Fruit fly (Drosophila melanogaster) whole organism, embryonic: Measurements from ENCODE around the gene CG9288.
A peak's percentile ranks its signal among the peaks of the same experiment; 100 is the strongest.

ENCODE experiments used
- Atf3 ChIP-seq: fragments of 200-800 bp; sonication (Bioruptor generic); optimal IDR thresholded peaks from 3 replicates; lab custom pipeline; 2016; ENCODE audit warnings: missing biosample characterization, missing genetic modification characterization
- B-H1 ChIP-seq: fragments of 200-800 bp; sonication (Bioruptor generic); IDR thresholded peaks from 3 replicates; pipeline ENCODE4 v1.3.6; 2022; ENCODE audit warnings: missing biosample characterization, missing genetic modification characterization
- CG10274 ChIP-seq: fragments of 200-800 bp; sonication (Bioruptor generic); optimal IDR thresholded peaks from 3 replicates; lab custom pipeline; 2017; ENCODE audit warnings: missing biosample characterization, mild to moderate bottlenecking, missing genetic modification characterization
- CG10979 ChIP-seq: fragments of 200-800 bp; sonication (Bioruptor generic); optimal IDR thresholded peaks from 2 replicates; lab custom pipeline; 2018; ENCODE audit warnings: missing biosample characterization, mild to moderate bottlenecking, missing genetic modification characterization, moderate library complexity
- CG14014 ChIP-seq: fragments of 200-800 bp; sonication (Bioruptor generic); IDR thresholded peaks from 2 replicates; pipeline ENCODE4 v1.3.6; 2022; ENCODE audit warnings: missing biosample characterization, missing genetic modification characterization
- CG15073 ChIP-seq: fragments of 200-800 bp; sonication (Bioruptor generic); optimal IDR thresholded peaks from 2 replicates; lab custom pipeline; 2016; ENCODE audit warnings: missing biosample characterization, missing genetic modification characterization
- CG15479 ChIP-seq: fragments of 200-800 bp; sonication (Bioruptor generic); optimal IDR thresholded peaks from 3 replicates; lab custom pipeline; 2019; ENCODE audit warnings: missing biosample characterization, mild to moderate bottlenecking, missing genetic modification characterization, moderate library complexity
- CG17361 ChIP-seq: fragments of 200-800 bp; sonication (Bioruptor generic); IDR thresholded peaks from 3 replicates; pipeline ENCODE4 v1.3.6; 2022; ENCODE audit warnings: missing biosample characterization, missing genetic modification characterization
- CG2129 ChIP-seq: fragments of 200-800 bp; sonication (Bioruptor generic); IDR thresholded peaks from 2 replicates; pipeline ENCODE4 v1.3.6; 2022; ENCODE audit warnings: missing biosample characterization, missing genetic modification characterization; ENCODE audit not compliant: partially characterized antibody
- CG3163 ChIP-seq: fragments of 200-800 bp; sonication (Bioruptor generic); optimal IDR thresholded peaks from 3 replicates; lab custom pipeline; 2016; ENCODE audit warnings: missing biosample characterization, missing genetic modification characterization
- CG4328 ChIP-seq: fragments of 200-800 bp; sonication (Bioruptor generic); optimal IDR thresholded peaks from 3 replicates; lab custom pipeline; 2017; ENCODE audit warnings: missing biosample characterization, missing genetic modification reagents, missing genetic modification characterization
- CG6254 ChIP-seq: fragments of 200-800 bp; sonication (Bioruptor generic); optimal IDR thresholded peaks from 3 replicates; lab custom pipeline; 2017; ENCODE audit warnings: mild to moderate bottlenecking, missing biosample characterization, missing genetic modification reagents, missing genetic modification characterization
- CG6813 ChIP-seq: fragments of 200-800 bp; sonication (Bioruptor generic); optimal IDR thresholded peaks from 2 replicates; lab custom pipeline; 2017; ENCODE audit warnings: missing biosample characterization, missing genetic modification characterization, mild to moderate bottlenecking, moderate library complexity, missing genetic modification reagents
- CG8388 ChIP-seq: fragments of 200-800 bp; sonication (Bioruptor generic); optimal IDR thresholded peaks from 2 replicates; lab custom pipeline; 2019; ENCODE audit warnings: missing biosample characterization, mild to moderate bottlenecking, missing genetic modification characterization, moderate library complexity
- CG8765 ChIP-seq: fragments of 200-800 bp; sonication (Bioruptor generic); IDR thresholded peaks from 2 replicates; pipeline ENCODE4 v1.3.6; 2022; ENCODE audit warnings: missing biosample characterization, missing genetic modification characterization
- Dp ChIP-seq: fragments of 200-800 bp; sonication (Bioruptor generic); optimal IDR thresholded peaks from 2 replicates; lab custom pipeline; 2018; ENCODE audit warnings: missing biosample characterization, mild to moderate bottlenecking, missing genetic modification characterization, moderate library complexity
- Dref ChIP-seq: fragments of 200-800 bp; sonication (Bioruptor generic); IDR thresholded peaks from 2 replicates; pipeline ENCODE4 v1.3.6; 2022; ENCODE audit warnings: missing biosample characterization, missing genetic modification characterization
- ERR ChIP-seq: fragments of 200-800 bp; sonication (Bioruptor generic); optimal IDR thresholded peaks from 2 replicates; lab custom pipeline; 2016; ENCODE audit warnings: missing biosample characterization, missing genetic modification characterization
- Eip74EF ChIP-seq, 2 experiments: fragments of 200-800 bp in 1 of 2; fragments of >200 bp in 1 of 2; sonication (Bioruptor generic) in 1 of 2; optimal IDR thresholded peaks; 2 replicates each; lab custom pipeline; 2017 to 2019; ENCODE audit warnings: missing biosample characterization in 2 of 2, missing genetic modification characterization in 2 of 2, mild to moderate bottlenecking in 1 of 2, moderate library complexity in 1 of 2
- GATAe ChIP-seq: fragments of 200-800 bp; sonication (Bioruptor generic); conservative IDR thresholded peaks from 2 replicates; pipeline ENCODE4 v1.3.6; 2022; ENCODE audit warnings: missing biosample characterization, missing genetic modification characterization
- Lhr ChIP-seq: fragments of 200-800 bp; sonication (Bioruptor generic); optimal IDR thresholded peaks from 3 replicates; lab custom pipeline; 2017; ENCODE audit warnings: mild to moderate bottlenecking, missing biosample characterization, missing genetic modification reagents, missing genetic modification characterization
- Oaz ChIP-seq: fragments of 200-800 bp; sonication (Bioruptor generic); IDR thresholded peaks from 2 replicates; pipeline ENCODE4 v1.3.6; 2022; ENCODE audit warnings: missing biosample characterization, missing genetic modification characterization
- Poxn ChIP-seq: fragments of 200-800 bp; sonication (Bioruptor generic); IDR thresholded peaks from 2 replicates; pipeline ENCODE4 v1.3.6; 2022; ENCODE audit warnings: missing biosample characterization, missing genetic modification characterization
- Ssrp ChIP-seq: fragments of 200-800 bp; sonication (Bioruptor generic); optimal IDR thresholded peaks from 2 replicates; lab custom pipeline; 2018; ENCODE audit warnings: missing biosample characterization, mild to moderate bottlenecking, missing genetic modification characterization, moderate library complexity
- Stat92E ChIP-seq, 3 experiments: fragments of >200 bp in 2 of 3; fragments of 200-800 bp in 1 of 3; sonication (Bioruptor generic) in 1 of 3; optimal IDR thresholded peaks; 2 replicates each; lab custom pipeline; 2017 to 2019; ENCODE audit warnings: missing biosample characterization in 3 of 3, missing genetic modification characterization in 3 of 3, mild to moderate bottlenecking in 1 of 3, moderate library complexity in 1 of 3
- ab ChIP-seq: fragments of 200-800 bp; sonication (Bioruptor generic); optimal IDR thresholded peaks from 2 replicates; lab custom pipeline; 2016; ENCODE audit warnings: missing biosample characterization, missing genetic modification characterization
- abd-A ChIP-seq: fragments of 200-800 bp; sonication (Bioruptor generic); optimal IDR thresholded peaks from 3 replicates; lab custom pipeline; 2019; ENCODE audit warnings: missing biosample characterization, mild to moderate bottlenecking, missing genetic modification characterization, moderate library complexity
- bsh ChIP-seq, 2 experiments: fragments of 200-800 bp; sonication (Bioruptor generic); optimal IDR thresholded peaks; 2 replicates each; lab custom pipeline; 2017 to 2018; ENCODE audit warnings: mild to moderate bottlenecking in 2 of 2, missing biosample characterization in 2 of 2, missing genetic modification characterization in 2 of 2, moderate library complexity in 1 of 2
- chm ChIP-seq: fragments of 200-800 bp; sonication (Bioruptor generic); IDR thresholded peaks from 2 replicates; pipeline ENCODE4 v1.3.6; 2022; ENCODE audit warnings: missing biosample characterization, missing genetic modification characterization
- da ChIP-seq: fragments of 200-800 bp; sonication (Bioruptor generic); optimal IDR thresholded peaks from 2 replicates; lab custom pipeline; 2016; ENCODE audit warnings: missing biosample characterization, missing genetic modification characterization
- en ChIP-seq: fragments of 200-800 bp; sonication (Bioruptor generic); optimal IDR thresholded peaks from 2 replicates; lab custom pipeline; 2016; ENCODE audit warnings: missing biosample characterization, missing genetic modification characterization
- gce ChIP-seq: fragments of 200-800 bp; sonication (Bioruptor generic); IDR thresholded peaks from 3 replicates; pipeline ENCODE4 v1.3.6; 2022; ENCODE audit warnings: missing biosample characterization, missing genetic modification characterization
- gt ChIP-seq: fragments of 200-800 bp; sonication (Bioruptor generic); IDR thresholded peaks from 2 replicates; pipeline ENCODE4 v1.3.6; 2022; ENCODE audit warnings: missing biosample characterization, missing genetic modification characterization
- inv ChIP-seq: fragments of 200-800 bp; sonication (Bioruptor generic); IDR thresholded peaks from 2 replicates; pipeline ENCODE4 v1.3.6; 2022; ENCODE audit warnings: missing biosample characterization, missing genetic modification characterization; ENCODE audit not compliant: partially characterized antibody
- kni ChIP-seq: fragments of 200-800 bp; sonication (Bioruptor generic); optimal IDR thresholded peaks from 3 replicates; lab custom pipeline; 2017; ENCODE audit warnings: mild to moderate bottlenecking, missing biosample characterization, missing genetic modification reagents, missing genetic modification characterization
- lilli ChIP-seq: fragments of 200-800 bp; sonication (Bioruptor generic); optimal IDR thresholded peaks from 3 replicates; lab custom pipeline; 2016; ENCODE audit warnings: missing biosample characterization, missing genetic modification characterization
- nerfin-1 ChIP-seq: fragments of 200-800 bp; sonication (Bioruptor generic); optimal IDR thresholded peaks from 3 replicates; lab custom pipeline; 2019; ENCODE audit warnings: missing biosample characterization, mild to moderate bottlenecking, missing genetic modification characterization, moderate library complexity
- pan ChIP-seq, 4 experiments: fragments of >200 bp in 3 of 4; fragments of 200-800 bp in 1 of 4; sonication (Bioruptor generic) in 1 of 4; optimal IDR thresholded peaks in 3 of 4; IDR thresholded peaks in 1 of 4; 2 replicates each; pipeline versions ENCODE4 v1.3.6 to Lab custom; 2017 to 2022; ENCODE audit warnings: missing biosample characterization in 2 of 4, missing genetic modification characterization in 2 of 4, mixed read lengths in 1 of 4
- pita ChIP-seq: fragments of 200-800 bp; sonication (Bioruptor generic); optimal IDR thresholded peaks from 2 replicates; lab custom pipeline; 2017; ENCODE audit warnings: missing biosample characterization, mild to moderate bottlenecking, missing genetic modification characterization
- rib ChIP-seq: fragments of 200-800 bp; sonication (Bioruptor generic); IDR thresholded peaks from 2 replicates; pipeline ENCODE4 v1.3.6; 2022; ENCODE audit warnings: missing biosample characterization, missing genetic modification characterization
- sima ChIP-seq: fragments of 200-800 bp; sonication (Bioruptor generic); optimal IDR thresholded peaks from 2 replicates; lab custom pipeline; 2016; ENCODE audit warnings: missing biosample characterization, missing genetic modification characterization
- slou ChIP-seq: fragments of 200-800 bp; sonication (Bioruptor generic); optimal IDR thresholded peaks from 3 replicates; lab custom pipeline; 2016; ENCODE audit warnings: missing biosample characterization, missing genetic modification characterization
- sna ChIP-seq: fragments of 200-800 bp; sonication (Bioruptor generic); IDR thresholded peaks from 2 replicates; pipeline ENCODE4 v1.3.6; 2022; ENCODE audit warnings: missing biosample characterization, missing genetic modification characterization; ENCODE audit not compliant: partially characterized antibody
- so ChIP-seq: fragments of 200-800 bp; sonication (Bioruptor generic); IDR thresholded peaks from 3 replicates; pipeline ENCODE4 v1.3.6; 2022; ENCODE audit warnings: missing biosample characterization, missing genetic modification characterization
- sob ChIP-seq: fragments of 200-800 bp; sonication (Bioruptor generic); IDR thresholded peaks from 2 replicates; pipeline ENCODE4 v1.3.6; 2022; ENCODE audit warnings: missing biosample characterization, missing genetic modification characterization
- sug ChIP-seq: fragments of 200-800 bp; optimal IDR thresholded peaks from 2 replicates; lab custom pipeline; 2019; ENCODE audit warnings: missing biosample characterization, mild to moderate bottlenecking, missing genetic modification characterization, moderate library complexity
- tap ChIP-seq: fragments of 200-800 bp; optimal IDR thresholded peaks from 3 replicates; lab custom pipeline; 2019; ENCODE audit warnings: missing biosample characterization, mild to moderate bottlenecking, missing genetic modification characterization, moderate library complexity
- tgo ChIP-seq: fragments of 200-800 bp; sonication (Bioruptor generic); IDR thresholded peaks from 3 replicates; pipeline ENCODE4 v1.3.6; 2022; ENCODE audit warnings: missing biosample characterization, missing genetic modification characterization
- trem ChIP-seq: fragments of 200-800 bp; optimal IDR thresholded peaks from 3 replicates; lab custom pipeline; 2019; ENCODE audit warnings: missing biosample characterization, mild to moderate bottlenecking, missing genetic modification characterization, moderate library complexity
- unc-4 ChIP-seq: fragments of 200-800 bp; sonication (Bioruptor generic); IDR thresholded peaks from 2 replicates; pipeline ENCODE4 v1.3.6; 2022; ENCODE audit warnings: missing biosample characterization, missing genetic modification characterization; ENCODE audit not compliant: partially characterized antibody

Gene CG9288

dm6 chr3R:13796071-13796470, 16.6 kb downstream of the CG9288 start (continued):
- TF ChIP-seq Lhr = no peak
- no peak for TF ChIP-seq Dref (GFP tag; lab: Robert Waterston, UW)
- peak; percentile 3 for TF ChIP-seq kni
- no peak for TF ChIP-seq gt (GFP tag; lab: Robert Waterston, UW)
- no peak for TF ChIP-seq en (GFP tag; lab: Kevin White, UChicago)
- TF ChIP-seq B-H1 (GFP tag; lab: Robert Waterston, UW) = no peak
- no peak for TF ChIP-seq CG15479 (GFP tag; lab: Kevin White, UChicago)
- TF ChIP-seq sima (GFP tag; lab: Kevin White, UChicago) = no peak
- TF ChIP-seq CG8765 = no peak
- peak; percentile 30 for TF ChIP-seq nerfin-1 (tag; lab: Kevin White, UChicago)
- no peak for TF ChIP-seq lilli
- TF ChIP-seq rib = no peak
- TF ChIP-seq Ssrp (tag; lab: Kevin White, UChicago) = peak; percentile 59
- no peak for TF ChIP-seq CG15073 (GFP tag; lab: Kevin White, UChicago)
- TF ChIP-seq pan (optimal IDR thresholded peaks at IDR 0.05; lab: Kevin White, UChicago) = no peak
- no peak for TF ChIP-seq pan (GFP tag; optimal IDR thresholded peaks at IDR 0.05 in 1 of 2, IDR thresholded peaks at IDR 0.05 in 1 of 2)
- no peak for TF ChIP-seq Stat92E (GFP tag; optimal IDR thresholded peaks at IDR 0.05; lab: Kevin White, UChicago)
- no peak for TF ChIP-seq Dp (GFP tag; lab: Kevin White, UChicago)
- peak; percentile 47 for TF ChIP-seq CG6254 (GFP tag; lab: Kevin White, UChicago)
- TF ChIP-seq trem (tag; lab: Kevin White, UChicago) = peak; percentile 38
- no peak for TF ChIP-seq da (GFP tag; lab: Kevin White, UChicago)
- no peak for TF ChIP-seq CG14014 (GFP tag; lab: Robert Waterston, UW)
- no peak for TF ChIP-seq sug (tag; lab: Kevin White, UChicago)
- no peak for TF ChIP-seq Poxn (GFP tag; lab: Robert Waterston, UW)
- TF ChIP-seq gce (GFP tag; lab: Robert Waterston, UW) = no peak
- no peak for TF ChIP-seq abd-A (tag; lab: Kevin White, UChicago)
- TF ChIP-seq pita (GFP tag; lab: Kevin White, UChicago) = no peak
- TF ChIP-seq bsh (GFP tag; optimal IDR thresholded peaks at IDR 0.05; lab: Kevin White, UChicago) = peak in 1 of 2 experiments; percentile 85
- peak; percentile 57 for TF ChIP-seq CG17361 (GFP tag; lab: Robert Waterston, UW)
- TF ChIP-seq sna (GFP tag; lab: Robert Waterston, UW) = no peak
- no peak for TF ChIP-seq Oaz (GFP tag; lab: Robert Waterston, UW)
- TF ChIP-seq CG10979 (tag; lab: Kevin White, UChicago) = peak; percentile 76
- no peak for TF ChIP-seq inv (GFP tag; lab: Robert Waterston, UW)
- no peak for TF ChIP-seq CG6813 (GFP tag; lab: Kevin White, UChicago)
- no peak for TF ChIP-seq Eip74EF (GFP tag; optimal IDR thresholded peaks at IDR 0.05; lab: Kevin White, UChicago)
- no peak for TF ChIP-seq CG4328 (GFP tag; lab: Kevin White, UChicago)
- TF ChIP-seq ERR = no peak
- TF ChIP-seq chm (GFP tag; lab: Robert Waterston, UW) = no peak
- TF ChIP-seq CG2129 (GFP tag; lab: Robert Waterston, UW) = no peak
- TF ChIP-seq tgo (GFP tag; lab: Robert Waterston, UW) = no peak
- no peak for TF ChIP-seq ab
- TF ChIP-seq CG8388 (GFP tag; lab: Kevin White, UChicago) = peak; percentile 47
- no peak for TF ChIP-seq GATAe
- TF ChIP-seq sob = no peak
- TF ChIP-seq unc-4 = no peak
- no peak for TF ChIP-seq so
- TF ChIP-seq tap = no peak
- no peak for TF ChIP-seq CG10274 (GFP tag; lab: Kevin White, UChicago)
- TF ChIP-seq Atf3 (GFP tag; lab: Kevin White, UChicago) = no peak
- TF ChIP-seq CG3163 (GFP tag; lab: Kevin White, UChicago) = no peak
- TF ChIP-seq slou (GFP tag; lab: Kevin White, UChicago) = no peak
